Worm (Caenorhabditis elegans) whole organism, young adult: ENCODE measurements around the gene E04F6.10.
A peak's percentile ranks its signal among the peaks of the same experiment; 100 is the strongest.

Source experiments
- B0019.2 ChIP-seq: fragments of 200-800 bp; sonication (Bioruptor generic); conservative IDR thresholded peaks from 2 replicates; pipeline ENCODE4 v1.3.6; 2022; ENCODE audit warnings: missing genetic modification reagents, missing genetic modification characterization, missing compliant biosample characterization
- B0261.1 ChIP-seq: sonication (generic microtip); optimal IDR thresholded peaks from 2 replicates; lab custom pipeline; 2016; ENCODE audit warnings: mild to moderate bottlenecking, missing genetic modification characterization, moderate library complexity, missing compliant biosample characterization
- F33H1.4 ChIP-seq: fragments of 200-800 bp; sonication (Bioruptor generic); IDR thresholded peaks from 2 replicates; pipeline ENCODE4 v1.3.6; 2022; ENCODE audit warnings: missing genetic modification reagents, missing genetic modification characterization, missing compliant biosample characterization
- F57A8.1 ChIP-seq: fragments of 200-800 bp; sonication (Bioruptor generic); optimal IDR thresholded peaks from 2 replicates; lab custom pipeline; 2018; ENCODE audit warnings: mild to moderate bottlenecking, missing genetic modification characterization, moderate library complexity, missing compliant biosample characterization
- K12H6.12 ChIP-seq: fragments of 200-800 bp; sonication (Bioruptor generic); optimal IDR thresholded peaks from 2 replicates; lab custom pipeline; 2018; ENCODE audit warnings: mild to moderate bottlenecking, missing genetic modification characterization, missing compliant biosample characterization
- T07F8.4 ChIP-seq: sonication (generic microtip); optimal IDR thresholded peaks from 2 replicates; lab custom pipeline; 2016; ENCODE audit warnings: mild to moderate bottlenecking, missing genetic modification characterization, moderate library complexity, missing compliant biosample characterization
- T26A5.8 ChIP-seq: sonication (generic microtip); optimal IDR thresholded peaks from 2 replicates; lab custom pipeline; 2016; ENCODE audit warnings: missing genetic modification characterization, missing compliant biosample characterization
- atf-7 ChIP-seq: sonication (generic microtip); optimal IDR thresholded peaks from 2 replicates; lab custom pipeline; 2017; ENCODE audit warnings: mild to moderate bottlenecking, missing genetic modification characterization, missing compliant biosample characterization
- bed-1 ChIP-seq: fragments of 200-800 bp; sonication (Bioruptor generic); IDR thresholded peaks from 2 replicates; pipeline ENCODE4 v1.3.6; 2022; ENCODE audit warnings: missing genetic modification reagents, missing genetic modification characterization, missing compliant biosample characterization
- ceh-27 ChIP-seq: fragments of 200-800 bp; sonication (Bioruptor generic); optimal IDR thresholded peaks from 2 replicates; lab custom pipeline; 2018; ENCODE audit warnings: mild to moderate bottlenecking, missing genetic modification characterization, moderate library complexity, missing compliant biosample characterization
- ceh-40 ChIP-seq: fragments of 200-800 bp; sonication (Bioruptor generic); IDR thresholded peaks from 2 replicates; pipeline ENCODE4 v1.3.6; 2022; ENCODE audit warnings: missing genetic modification characterization, missing compliant biosample characterization
- ceh-58 ChIP-seq: fragments of 200-800 bp; sonication (Bioruptor generic); IDR thresholded peaks from 2 replicates; pipeline ENCODE4 v1.3.6; 2022; ENCODE audit warnings: missing genetic modification characterization, missing compliant biosample characterization
- ceh-79 ChIP-seq: sonication (generic microtip); optimal IDR thresholded peaks from 2 replicates; lab custom pipeline; 2017; ENCODE audit warnings: mild to moderate bottlenecking, missing genetic modification characterization, missing compliant biosample characterization
- dox-1 ChIP-seq: fragments of 200-800 bp; sonication (Bioruptor generic); IDR thresholded peaks from 2 replicates; pipeline ENCODE4 v1.3.6; 2022; ENCODE audit warnings: missing genetic modification reagents, missing genetic modification characterization, missing compliant biosample characterization
- dpff-1 ChIP-seq: sonication (generic microtip); optimal IDR thresholded peaks from 2 replicates; lab custom pipeline; 2017; ENCODE audit warnings: mild to moderate bottlenecking, missing genetic modification characterization, missing compliant biosample characterization
- egrh-3 ChIP-seq: fragments of 200-800 bp; sonication (Bioruptor generic); IDR thresholded peaks from 2 replicates; pipeline ENCODE4 v1.3.6; 2022; ENCODE audit warnings: missing genetic modification reagents, missing genetic modification characterization, missing compliant biosample characterization
- ekl-4 ChIP-seq: fragments of 200-800 bp; sonication (Bioruptor generic); IDR thresholded peaks from 2 replicates; pipeline ENCODE4 v1.3.6; 2022; ENCODE audit warnings: missing genetic modification reagents, missing genetic modification characterization, missing compliant biosample characterization
- ets-4 ChIP-seq: fragments of 200-800 bp; sonication (Bioruptor generic); optimal IDR thresholded peaks from 2 replicates; lab custom pipeline; 2018; ENCODE audit warnings: mild to moderate bottlenecking, missing genetic modification characterization, missing compliant biosample characterization
- him-1 ChIP-seq: sonication (generic microtip); optimal IDR thresholded peaks from 2 replicates; lab custom pipeline; 2016; ENCODE audit warnings: missing genotype, missing genetic modification reagents, missing genetic modification characterization, missing compliant biosample characterization
- hlh-26 ChIP-seq: fragments of 200-800 bp; sonication (Bioruptor generic); conservative IDR thresholded peaks from 2 replicates; pipeline ENCODE4 v1.3.6; 2022; ENCODE audit warnings: missing genetic modification reagents, missing genetic modification characterization, missing compliant biosample characterization
- hmg-20 ChIP-seq: fragments of 200-800 bp; sonication (Bioruptor generic); IDR thresholded peaks from 2 replicates; pipeline ENCODE4 v1.3.6; 2022; ENCODE audit warnings: missing genetic modification reagents, missing genetic modification characterization, missing compliant biosample characterization
- lin-26 ChIP-seq: fragments of 200-800 bp; sonication (Bioruptor generic); IDR thresholded peaks from 2 replicates; pipeline ENCODE4 v1.3.6; 2022; ENCODE audit warnings: missing genetic modification reagents, missing genetic modification characterization, missing compliant biosample characterization
- lin-35 ChIP-seq, 3 experiments: fragments of 150-350 bp in 2 of 3; sonication (generic microtip) in 1 of 3; optimal IDR thresholded peaks; 2 replicates each; lab custom pipeline; 2014 to 2018; ENCODE audit warnings: missing biosample characterization in 3 of 3, missing genetic modification characterization in 3 of 3, missing genetic modification reagents in 3 of 3
- lin-40 ChIP-seq: sonication (generic microtip); optimal IDR thresholded peaks from 2 replicates; lab custom pipeline; 2016; ENCODE audit warnings: missing genetic modification characterization, mild to moderate bottlenecking, missing compliant biosample characterization, missing genotype, missing genetic modification reagents
- lir-1 ChIP-seq: fragments of 200-800 bp; sonication (Bioruptor generic); conservative IDR thresholded peaks from 2 replicates; pipeline ENCODE4 v1.3.6; 2022; ENCODE audit warnings: missing genetic modification reagents, missing genetic modification characterization, missing compliant biosample characterization
- lsy-27 ChIP-seq: sonication (generic microtip); optimal IDR thresholded peaks from 2 replicates; lab custom pipeline; 2017; ENCODE audit warnings: missing genetic modification characterization, mild to moderate bottlenecking, missing compliant biosample characterization, antibody characterized with exemption, missing genotype, borderline replicate concordance; ENCODE audit not compliant: insufficient read depth
- mxl-1 ChIP-seq: sonication (generic microtip); optimal IDR thresholded peaks from 2 replicates; lab custom pipeline; 2016; ENCODE audit warnings: missing genetic modification characterization, missing compliant biosample characterization
- nfyb-1 ChIP-seq: fragments of 200-800 bp; sonication (Bioruptor generic); IDR thresholded peaks from 2 replicates; pipeline ENCODE4 v1.3.6; 2022; ENCODE audit warnings: missing genetic modification reagents, missing genetic modification characterization, missing compliant biosample characterization
- nhr-179 ChIP-seq: sonication (generic microtip); optimal IDR thresholded peaks from 2 replicates; lab custom pipeline; 2016; ENCODE audit warnings: mild to moderate bottlenecking, missing genetic modification characterization, missing compliant biosample characterization
- rec-8 ChIP-seq, 2 experiments: sonication (generic microtip); optimal IDR thresholded peaks; 2 replicates each; lab custom pipeline; 2016; ENCODE audit warnings: mild to moderate bottlenecking in 2 of 2, missing genetic modification characterization in 2 of 2, missing genetic modification reagents in 2 of 2, missing genotype in 2 of 2, missing biosample characterization in 1 of 2, missing compliant biosample characterization in 1 of 2, moderate library complexity in 1 of 2
- somi-1 ChIP-seq: fragments of 200-800 bp; sonication (Bioruptor generic); optimal IDR thresholded peaks from 2 replicates; lab custom pipeline; 2018; ENCODE audit warnings: mild to moderate bottlenecking, missing genetic modification characterization, missing compliant biosample characterization
- tbx-9 ChIP-seq: sonication (generic microtip); optimal IDR thresholded peaks from 2 replicates; lab custom pipeline; 2016; ENCODE audit warnings: borderline replicate concordance, missing genetic modification characterization, inconsistent platforms, missing compliant biosample characterization
- xnd-1 ChIP-seq: sonication (generic microtip); optimal IDR thresholded peaks from 2 replicates; lab custom pipeline; 2016; ENCODE audit warnings: missing genotype, missing genetic modification reagents, missing genetic modification characterization, missing compliant biosample characterization
- zfh-2 ChIP-seq: fragments of 200-800 bp; sonication (Bioruptor generic); conservative IDR thresholded peaks from 2 replicates; pipeline ENCODE4 v1.3.6; 2022; ENCODE audit warnings: missing genetic modification reagents, missing genetic modification characterization, missing compliant biosample characterization
- ztf-18 ChIP-seq: sonication (generic microtip); optimal IDR thresholded peaks from 2 replicates; lab custom pipeline; 2016; ENCODE audit warnings: missing genotype, mild to moderate bottlenecking, missing genetic modification characterization, missing compliant biosample characterization
- ztf-25 ChIP-seq: fragments of 200-800 bp; sonication (Bioruptor generic); IDR thresholded peaks from 2 replicates; pipeline ENCODE4 v1.3.6; 2022; ENCODE audit warnings: missing genetic modification reagents, missing genetic modification characterization, missing compliant biosample characterization
- ztf-28 ChIP-seq: fragments of 200-800 bp; sonication (Bioruptor generic); IDR thresholded peaks from 2 replicates; pipeline ENCODE4 v1.3.6; 2022; ENCODE audit warnings: missing genetic modification reagents, missing genetic modification characterization, missing compliant biosample characterization
- ztf-3 ChIP-seq: fragments of 200-800 bp; sonication (Bioruptor generic); optimal IDR thresholded peaks from 2 replicates; lab custom pipeline; 2018; ENCODE audit warnings: mild to moderate bottlenecking, missing genetic modification characterization, missing compliant biosample characterization
- ztf-6 ChIP-seq: fragments of 200-800 bp; sonication (Bioruptor generic); IDR thresholded peaks from 2 replicates; pipeline ENCODE4 v1.3.6; 2022; ENCODE audit warnings: missing genetic modification reagents, missing genetic modification characterization, missing compliant biosample characterization

The E04F6.10 gene

ce11 chrII:7183493-7184272 is 33.3 kb downstream of the E04F6.10 start, which contains the start of gene pdl-1 (continued):
- TF ChIP-seq ets-4 (GFP tag; lab: Kevin White, UChicago) (peak; percentile 62), ztf-28 (peak; percentile 64; the same call in 1 of the 2 replicates), xnd-1 (tag; lab: Kevin White, UChicago) (no peak), ceh-79 (tag; lab: Kevin White, UChicago) (peak; percentile 91), lin-35 (GFP tag; optimal IDR thresholded peaks at IDR 0.05; lab: Kevin White, UChicago) (peak in 1 of 3 experiments; percentile 66), nhr-179 (tag; lab: Kevin White, UChicago) (peak; percentile 77), ceh-27 (peak; percentile 83), lir-1 (peak; percentile 71; the same call in 1 of the 2 replicates), ztf-25 (peak; percentile 84; the same call in 1 of the 2 replicates), hmg-20 (GFP tag; lab: Robert Waterston, UW) (peak; percentile 77), lin-26 (GFP tag; lab: Robert Waterston, UW) (peak; percentile 96), rec-8 (tag; optimal IDR thresholded peaks at IDR 0.05; lab: Kevin White, UChicago) (peak; percentile 84 to 97), bed-1 (GFP tag; lab: Robert Waterston, UW) (peak; percentile 94), zfh-2 (GFP tag; lab: Robert Waterston, UW) (no peak; the same call in 1 of the 2 replicates), nfyb-1 (GFP tag; lab: Robert Waterston, UW) (peak; percentile 88), him-1 (tag; lab: Kevin White, UChicago) (peak; percentile 97), ceh-40 (GFP tag; lab: Robert Waterston, UW) (peak; percentile 91), ztf-3 (GFP tag; lab: Kevin White, UChicago) (peak; percentile 51)

- TF ChIP-seq B0261.1 (tag; lab: Kevin White, UChicago) = no peak
- no peak for TF ChIP-seq ekl-4 (GFP tag; lab: Robert Waterston, UW)
- no peak for TF ChIP-seq hlh-26 (GFP tag; lab: Robert Waterston, UW)
- TF ChIP-seq somi-1 (GFP tag; lab: Kevin White, UChicago) = no peak
- TF ChIP-seq mxl-1 (tag; lab: Kevin White, UChicago) = no peak
Observed at ce11 chrII:7182630-7183029, 34.3 kb downstream of the E04F6.10 start.

ce11 chrII:7176108-7176507 is 40.8 kb downstream of the E04F6.10 start:
- peak; percentile 18 for TF ChIP-seq ceh-27
- TF ChIP-seq egrh-3 = no peak

- TF ChIP-seq F33H1.4 (GFP tag; lab: Robert Waterston, UW) (no peak), ceh-58 (GFP tag; lab: Robert Waterston, UW) (no peak)
Observed at ce11 chrII:7174843-7175242, 42.1 kb downstream of the E04F6.10 start, which contains the start of gene glc-4. glc-4 (minus strand) TSS chrII:7174943.

- TF ChIP-seq T07F8.4 (tag; lab: Kevin White, UChicago) (no peak), K12H6.12 (no peak), ztf-6 (no peak), lin-40 (tag; lab: Kevin White, UChicago) (no peak), ztf-28 (no peak), nfyb-1 (GFP tag; lab: Robert Waterston, UW) (no peak), T26A5.8 (tag; lab: Kevin White, UChicago) (no peak), lsy-27 (tag; lab: Kevin White, UChicago) (no peak), F57A8.1 (GFP tag; lab: Kevin White, UChicago) (no peak), ets-4 (GFP tag; lab: Kevin White, UChicago) (no peak), dox-1 (no peak), tbx-9 (tag; lab: Kevin White, UChicago) (no peak), F33H1.4 (GFP tag; lab: Robert Waterston, UW) (no peak), B0019.2 (no peak), dpff-1 (no peak), atf-7 (tag; lab: Kevin White, UChicago) (no peak), ztf-18 (tag; lab: Kevin White, UChicago) (no peak)
Observed at ce11 chrII:7171305-7171998, 45.5 kb downstream of the E04F6.10 start, which contains the start of gene dyf-13. dyf-13 (minus strand) TSS chrII:7171355.
